Fruit fly (Drosophila melanogaster) Kc167 (cell line): ENCODE results near the gene CG4511.

Experiments used
- psq ChIP-seq: fragments of >200 bp; optimal IDR thresholded peaks from 2 replicates; lab custom pipeline; 2017; ENCODE audit warnings: missing external identifiers
- ttk ChIP-seq: sonication (Bioruptor generic); optimal IDR thresholded peaks from 2 replicates; lab custom pipeline; 2017; ENCODE audit warnings: missing external identifiers

DNA sequence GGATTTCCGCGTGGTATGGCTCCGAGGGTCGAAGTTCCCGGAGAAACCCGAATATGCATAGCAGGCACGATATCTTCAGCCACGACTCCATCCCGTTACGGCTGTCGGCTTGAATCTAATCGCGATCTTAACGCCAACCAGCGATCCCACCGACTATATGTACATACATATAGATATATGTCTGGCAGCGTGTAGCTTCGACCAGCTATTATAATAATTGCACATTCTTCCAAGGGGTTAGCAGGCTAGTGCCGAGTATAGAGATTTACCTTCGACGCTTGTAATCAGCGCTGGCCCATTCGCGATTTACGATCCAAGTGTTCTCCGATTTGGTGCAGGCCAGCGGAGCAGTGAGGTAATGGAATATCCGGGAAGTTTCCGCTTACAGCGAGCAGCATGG, 5.4 kb downstream of the CG4511 start, which contains the start of gene CG14694:
- TF ChIP-seq psq (lab: Kevin White, UChicago) (no peak), ttk (lab: Kevin White, UChicago) (no peak)
